Fruit fly (Drosophila melanogaster) whole organism: Measurements from ENCODE around the gene Nop56.

Source experiments
- Dll ChIP-seq: fragments of >200 bp; optimal IDR thresholded peaks from 2 replicates; lab custom pipeline; 2017
- usp ChIP-seq: fragments of >200 bp; optimal IDR thresholded peaks from 2 replicates; lab custom pipeline; 2017; ENCODE audit warnings: missing biosample characterization, missing genetic modification characterization, mixed read lengths

dm6 chr3R:22465984-22466530, 45.2 kb upstream of the Nop56 start, which contains the start of gene Pebp1:
- TF ChIP-seq Dll (lab: Kevin White, UChicago) (no peak), usp (GFP tag; lab: Kevin White, UChicago) (no peak)
